Fruit fly (Drosophila melanogaster): Measurements from ENCODE around the gene CG7968.

The CG7968 gene

DNA sequence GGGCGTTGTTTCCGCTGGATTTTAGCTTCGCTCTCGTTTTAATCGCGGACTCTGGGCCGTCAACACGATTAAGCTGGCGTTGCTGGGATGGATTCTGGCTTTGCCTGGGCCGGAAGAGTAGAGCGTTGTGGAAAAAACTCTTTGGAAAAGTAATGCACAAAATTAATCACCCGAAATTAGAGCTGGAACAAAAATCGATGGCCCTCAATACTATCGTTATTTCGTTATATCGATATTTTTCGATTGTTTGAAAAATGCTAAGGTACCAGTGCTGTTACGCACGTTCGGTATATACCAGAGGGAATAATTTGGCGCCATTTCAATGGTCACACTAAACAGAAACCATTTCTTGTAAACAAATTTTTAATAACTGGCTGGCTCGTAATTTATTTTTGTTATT is 19.7 kb upstream of the CG7968 start, which contains the start of the genes Arpc1 and Orc5 (continued):
- TF ChIP-seq fd64A (GFP tag; optimal IDR thresholded peaks at IDR 0.05) (no peak), gem (tag; optimal IDR thresholded peaks at IDR 0.05) (no peak), bsh (GFP tag; optimal IDR thresholded peaks at IDR 0.05) (no peak), CG14050 (GFP tag; IDR thresholded peaks at IDR 0.05) (no peak), lbe (GFP tag; optimal IDR thresholded peaks at IDR 0.05) (no peak), CG5953 (GFP tag; IDR thresholded peaks at IDR 0.05) (no peak), Sry-δ (GFP tag; optimal IDR thresholded peaks at IDR 0.05) (peak; percentile 96), CG7556 (GFP tag; optimal IDR thresholded peaks at IDR 0.05) (no peak), Trl (optimal IDR thresholded peaks at IDR 0.05) (no peak), Trl (GFP tag; optimal IDR thresholded peaks at IDR 0.05) (no peak), tx (GFP tag; optimal IDR thresholded peaks at IDR 0.05) (no peak), Doc2 (GFP tag; IDR thresholded peaks at IDR 0.05) (no peak), CG17361 (GFP tag; IDR thresholded peaks at IDR 0.05) (no peak), slp2 (GFP tag; optimal IDR thresholded peaks at IDR 0.05) (no peak), Hr78 (GFP tag; optimal IDR thresholded peaks at IDR 0.05) (no peak), CG2712 (tag; optimal IDR thresholded peaks at IDR 0.05) (no peak), Kr (GFP tag; optimal IDR thresholded peaks at IDR 0.05) (no peak), sna (GFP tag; IDR thresholded peaks at IDR 0.05; ENCODE audit: partially characterized antibody) (peak; percentile 84), CG17186 (GFP tag; optimal IDR thresholded peaks at IDR 0.05) (peak; percentile 61), MESR4 (GFP tag; optimal IDR thresholded peaks at IDR 0.05) (peak; percentile 74), amos (GFP tag; IDR thresholded peaks at IDR 0.05; ENCODE audit: partially characterized antibody) (peak; percentile 94), Dbx (GFP tag; IDR thresholded peaks at IDR 0.05) (no peak), CG1603 (tag; optimal IDR thresholded peaks at IDR 0.05) (no peak), tna (GFP tag; IDR thresholded peaks at IDR 0.05; ENCODE audit: partially characterized antibody) (peak; percentile 70), pzg (GFP tag; optimal IDR thresholded peaks at IDR 0.05) (peak; percentile 96), Mrtf (GFP tag; IDR thresholded peaks at IDR 0.05) (no peak), Oaz (GFP tag; IDR thresholded peaks at IDR 0.05) (no peak), CG10979 (tag; optimal IDR thresholded peaks at IDR 0.05) (no peak), dm (GFP tag; optimal IDR thresholded peaks at IDR 0.05) (no peak), pho (GFP tag; optimal IDR thresholded peaks at IDR 0.05) (no peak), stc (GFP tag; IDR thresholded peaks at IDR 0.05) (no peak), Hr51 (GFP tag; optimal IDR thresholded peaks at IDR 0.05) (no peak), CG17912 (GFP tag; optimal IDR thresholded peaks at IDR 0.05) (no peak), Optix (GFP tag; IDR thresholded peaks at IDR 0.05) (no peak), CG11504 (tag; optimal IDR thresholded peaks at IDR 0.05) (no peak), CG2875 (GFP tag; optimal IDR thresholded peaks at IDR 0.05) (no peak), CG2199 (GFP tag; IDR thresholded peaks at IDR 0.05) (no peak), ind (GFP tag; optimal IDR thresholded peaks at IDR 0.05) (no peak), ro (GFP tag; IDR thresholded peaks at IDR 0.05) (no peak), CG34224 (GFP tag; IDR thresholded peaks at IDR 0.05; ENCODE audit: partially characterized antibody) (peak; percentile 94), Bgb (GFP tag; IDR thresholded peaks at IDR 0.05; ENCODE audit: partially characterized antibody) (peak; percentile 87), CG18764 (GFP tag; optimal IDR thresholded peaks at IDR 0.05) (no peak), CG11456 (GFP tag; IDR thresholded peaks at IDR 0.05) (no peak), CG1529 (GFP tag; optimal IDR thresholded peaks at IDR 0.05) (no peak), Ravus (GFP tag; IDR thresholded peaks at IDR 0.05) (no peak), NfI (GFP tag; optimal IDR thresholded peaks at IDR 0.05) (no peak), dmrt11E (tag; optimal IDR thresholded peaks at IDR 0.05) (no peak), cwo (GFP tag; optimal IDR thresholded peaks at IDR 0.05) (no peak), luna (GFP tag; optimal IDR thresholded peaks at IDR 0.05) (no peak), pan (optimal IDR thresholded peaks at IDR 0.05) (no peak), pan (GFP tag; optimal IDR thresholded peaks at IDR 0.05 in 1 of 2, IDR thresholded peaks at IDR 0.05 in 1 of 2) (no peak), chm (GFP tag; IDR thresholded peaks at IDR 0.05) (no peak)
